Worm (Caenorhabditis elegans) whole organism, L1 larva: Measurements from ENCODE around the gene dpy-2.

ENCODE experiments used
- C04F5.9 ChIP-seq: sonication (generic microtip); optimal IDR thresholded peaks from 2 replicates; lab custom pipeline; 2016; ENCODE audit warnings: missing genetic modification characterization, missing compliant biosample characterization
- C16A3.4 ChIP-seq: fragments of 150-350 bp; optimal IDR thresholded peaks from 2 replicates; lab custom pipeline; 2014; ENCODE audit warnings: missing biosample characterization, missing genetic modification characterization
- F16B12.6 ChIP-seq: fragments of 150-350 bp; optimal IDR thresholded peaks from 2 replicates; lab custom pipeline; 2014; ENCODE audit warnings: missing biosample characterization, missing genetic modification characterization
- Y116A8C.19 ChIP-seq: sonication (generic microtip); optimal IDR thresholded peaks from 2 replicates; lab custom pipeline; 2016; ENCODE audit warnings: missing compliant biosample characterization, missing genetic modification characterization, borderline replicate concordance
- aly-2 ChIP-seq: fragments of 150-350 bp; optimal IDR thresholded peaks from 2 replicates; lab custom pipeline; 2014; ENCODE audit warnings: missing biosample characterization, missing genetic modification characterization
- ama-1 ChIP-seq: fragments of 150-350 bp; optimal IDR thresholded peaks from 2 replicates; lab custom pipeline; 2014
- ceh-88 ChIP-seq: fragments of 200-800 bp; sonication (Bioruptor generic); IDR thresholded peaks from 2 replicates; pipeline ENCODE4 v1.3.6; 2022; ENCODE audit warnings: missing genetic modification characterization, missing compliant biosample characterization
- efl-1 ChIP-seq, 4 experiments: fragments of 150-350 bp; optimal IDR thresholded peaks in 3 of 4; peaks in 1 of 4; 1 replicate in 1 of 4; 2 replicates in 3 of 4; lab custom pipeline; 2014; ENCODE audit warnings: missing biosample characterization in 2 of 4, missing genetic modification characterization in 2 of 4, missing genetic modification reagents in 2 of 4
- egl-27 ChIP-seq, 2 experiments: fragments of 150-350 bp in 1 of 2; sonication (generic microtip); optimal IDR thresholded peaks; 3 replicates each; lab custom pipeline; 2017 to 2018; ENCODE audit warnings: missing biosample characterization in 2 of 2, missing genetic modification characterization in 2 of 2, missing genetic modification reagents in 2 of 2
- ets-5 ChIP-seq: fragments of 200-800 bp; sonication (Bioruptor generic); IDR thresholded peaks from 2 replicates; pipeline ENCODE4 v1.3.6; 2022; ENCODE audit warnings: missing genetic modification characterization, missing compliant biosample characterization
- fkh-4 ChIP-seq: sonication (generic microtip); optimal IDR thresholded peaks from 2 replicates; lab custom pipeline; 2016; ENCODE audit warnings: missing compliant biosample characterization, missing genetic modification characterization, borderline replicate concordance
- fos-1 ChIP-seq: fragments of 150-350 bp; optimal IDR thresholded peaks from 2 replicates; lab custom pipeline; 2014; ENCODE audit warnings: missing biosample characterization, missing genetic modification characterization
- irx-1 ChIP-seq: sonication (generic microtip); optimal IDR thresholded peaks from 2 replicates; lab custom pipeline; 2016; ENCODE audit warnings: missing genetic modification characterization, missing compliant biosample characterization
- isw-1 ChIP-seq: fragments of 200-800 bp; sonication (Bioruptor generic); IDR thresholded peaks from 2 replicates; pipeline ENCODE4 v1.3.6; 2022; ENCODE audit warnings: missing genetic modification characterization, missing compliant biosample characterization
- lin-35 ChIP-seq, 2 experiments: fragments of 150-350 bp; optimal IDR thresholded peaks; 2 replicates each; lab custom pipeline; 2014; ENCODE audit warnings: missing biosample characterization in 2 of 2, missing genetic modification characterization in 2 of 2, missing genetic modification reagents in 2 of 2
- lir-3 ChIP-seq: sonication (generic microtip); optimal IDR thresholded peaks from 2 replicates; lab custom pipeline; 2016; ENCODE audit warnings: mild to moderate bottlenecking, missing genetic modification characterization, moderate library complexity, missing compliant biosample characterization; ENCODE audit not compliant: poor library complexity
- mep-1 ChIP-seq: fragments of 150-350 bp; optimal IDR thresholded peaks from 2 replicates; lab custom pipeline; 2014; ENCODE audit warnings: missing biosample characterization, missing genetic modification characterization
- nhr-11 ChIP-seq: fragments of 150-350 bp; optimal IDR thresholded peaks from 2 replicates; lab custom pipeline; 2014; ENCODE audit warnings: missing biosample characterization, missing genetic modification characterization
- nhr-12 ChIP-seq: sonication (generic microtip); optimal IDR thresholded peaks from 2 replicates; lab custom pipeline; 2017; ENCODE audit warnings: missing biosample characterization, missing genetic modification characterization
- nhr-19 ChIP-seq: fragments of 200-800 bp; sonication (Bioruptor generic); conservative IDR thresholded peaks from 2 replicates; pipeline ENCODE4 v1.3.6; 2022; ENCODE audit warnings: missing genetic modification characterization, missing compliant biosample characterization
- nhr-20 ChIP-seq: sonication (generic microtip); optimal IDR thresholded peaks from 2 replicates; lab custom pipeline; 2016; ENCODE audit warnings: mild to moderate bottlenecking, missing genetic modification characterization, missing compliant biosample characterization
- nhr-71 ChIP-seq: sonication (generic microtip); optimal IDR thresholded peaks from 2 replicates; lab custom pipeline; 2016; ENCODE audit warnings: mild to moderate bottlenecking, missing genetic modification characterization, moderate library complexity, missing compliant biosample characterization
- nhr-84 ChIP-seq: sonication (generic microtip); optimal IDR thresholded peaks from 2 replicates; lab custom pipeline; 2017; ENCODE audit warnings: missing biosample characterization, missing genetic modification characterization
- nhr-85 ChIP-seq: sonication (generic microtip); peaks from one replicate; lab custom pipeline; 2016; ENCODE audit warnings: missing genetic modification characterization, inconsistent platforms, missing compliant biosample characterization
- nhr-90 ChIP-seq: sonication (generic microtip); optimal IDR thresholded peaks from 2 replicates; lab custom pipeline; 2016; ENCODE audit warnings: mild to moderate bottlenecking, missing genetic modification characterization, missing compliant biosample characterization; ENCODE audit not compliant: poor library complexity
- pqm-1 ChIP-seq: sonication (generic microtip); optimal IDR thresholded peaks from 3 replicates; lab custom pipeline; 2017; ENCODE audit warnings: missing biosample characterization, missing genetic modification characterization
- rnt-1 ChIP-seq: sonication (generic microtip); optimal IDR thresholded peaks from 2 replicates; lab custom pipeline; 2016; ENCODE audit warnings: mild to moderate bottlenecking, missing genetic modification characterization, moderate library complexity, missing compliant biosample characterization
- snu-23 ChIP-seq: sonication (generic microtip); optimal IDR thresholded peaks from 2 replicates; lab custom pipeline; 2016; ENCODE audit warnings: missing genetic modification characterization, missing compliant biosample characterization
- sptf-1 ChIP-seq: fragments of 150-350 bp; optimal IDR thresholded peaks from 2 replicates; lab custom pipeline; 2014; ENCODE audit warnings: missing biosample characterization, missing genetic modification characterization
- swsn-7 ChIP-seq: sonication (generic microtip); optimal IDR thresholded peaks from 2 replicates; lab custom pipeline; 2016; ENCODE audit warnings: missing genetic modification characterization, missing compliant biosample characterization
- tbx-2 ChIP-seq: sonication (generic microtip); optimal IDR thresholded peaks from 2 replicates; lab custom pipeline; 2016; ENCODE audit warnings: missing genetic modification characterization, missing compliant biosample characterization
- unc-130 ChIP-seq: fragments of 150-350 bp; optimal IDR thresholded peaks from 2 replicates; lab custom pipeline; 2017; ENCODE audit warnings: missing biosample characterization, missing genetic modification characterization, inconsistent platforms
- unc-30 ChIP-seq: sonication (generic microtip); optimal IDR thresholded peaks from 2 replicates; lab custom pipeline; 2017; ENCODE audit warnings: missing biosample characterization, missing genetic modification characterization
- unc-62 ChIP-seq: fragments of 150-350 bp; optimal IDR thresholded peaks from 2 replicates; lab custom pipeline; 2014; ENCODE audit warnings: missing biosample characterization, missing genetic modification reagents, missing genetic modification characterization
- unc-98 ChIP-seq: fragments of 200-800 bp; sonication (Bioruptor generic); IDR thresholded peaks from 2 replicates; pipeline ENCODE4 v1.3.6; 2022; ENCODE audit warnings: missing genetic modification characterization, missing compliant biosample characterization
- vab-15 ChIP-seq: sonication (generic microtip); optimal IDR thresholded peaks from 2 replicates; lab custom pipeline; 2017; ENCODE audit warnings: missing genotype, mild to moderate bottlenecking, missing genetic modification characterization, missing compliant biosample characterization
- zag-1 ChIP-seq: fragments of 150-350 bp; optimal IDR thresholded peaks from 2 replicates; lab custom pipeline; 2014; ENCODE audit warnings: missing biosample characterization, missing genetic modification characterization
- ztf-11 ChIP-seq, 2 experiments: sonication (generic microtip); optimal IDR thresholded peaks; 2 replicates each; lab custom pipeline; 2016 to 2017; ENCODE audit warnings: missing genetic modification characterization in 2 of 2, missing biosample characterization in 1 of 2, missing compliant biosample characterization in 1 of 2
- ztf-4 ChIP-seq: fragments of 150-350 bp; optimal IDR thresholded peaks from 2 replicates; lab custom pipeline; 2014; ENCODE audit warnings: missing biosample characterization, missing genetic modification characterization

Gene dpy-2

DNA sequence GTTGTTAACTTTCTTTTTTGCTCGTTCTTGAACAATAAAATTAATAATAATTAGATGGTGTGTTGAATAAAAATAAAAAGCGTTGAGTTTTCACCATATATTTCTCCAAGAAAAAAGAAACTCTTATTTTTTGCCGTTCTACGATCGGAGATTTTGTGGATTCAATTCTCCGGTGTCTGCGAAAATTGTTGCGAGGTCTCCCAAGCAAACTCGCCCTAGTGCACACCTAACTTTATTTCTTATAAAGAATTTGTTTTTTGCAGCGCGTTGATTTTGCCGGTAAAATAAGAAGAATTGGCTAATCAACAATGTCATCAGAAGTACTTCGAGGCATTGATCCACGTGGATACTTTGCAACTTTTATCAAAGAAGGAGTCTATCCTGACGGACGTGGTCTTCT is 27.3 kb downstream of the dpy-2 start, which contains the start of gene exos-8 (continued):
- TF ChIP-seq unc-130 (tag; lab: Kevin White, UChicago) (peak; percentile 11), fkh-4 (no peak), lir-3 (peak; percentile 75), tbx-2 (tag; lab: Kevin White, UChicago) (peak; percentile 56), swsn-7 (tag; lab: Kevin White, UChicago) (peak; percentile 37), unc-98 (GFP tag; lab: Robert Waterston, UW) (no peak), nhr-90 (tag; lab: Kevin White, UChicago) (peak; percentile 13), nhr-11 (no peak), F16B12.6 (peak; percentile 24), ets-5 (GFP tag; lab: Robert Waterston, UW) (no peak), lin-35 (GFP tag; optimal IDR thresholded peaks at IDR 0.05; lab: Kevin White, UChicago) (peak; percentile 34 to 82), efl-1 (optimal IDR thresholded peaks at IDR 0.05; lab: Kevin White, UChicago) (peak; percentile 68 to 76), efl-1 (GFP tag; optimal IDR thresholded peaks at IDR 0.05 in 1 of 2; lab: Kevin White, UChicago) (peak; percentile 60 to 95), fos-1 (peak; percentile 22), zag-1 (no peak), ztf-4 (tag; lab: Kevin White, UChicago) (no peak), aly-2 (tag; lab: Kevin White, UChicago) (no peak), unc-62 (no peak), nhr-19 (GFP tag; lab: Robert Waterston, UW) (peak; percentile 45), irx-1 (tag; lab: Kevin White, UChicago) (no peak), Y116A8C.19 (tag; lab: Kevin White, UChicago) (no peak), ama-1 (lab: Kevin White, UChicago) (no peak), nhr-12 (tag; lab: Kevin White, UChicago) (no peak), nhr-20 (peak; percentile 65), ceh-88 (GFP tag; lab: Robert Waterston, UW) (no peak), egl-27 (tag; optimal IDR thresholded peaks at IDR 0.05; lab: Kevin White, UChicago) (no peak), rnt-1 (tag; lab: Kevin White, UChicago) (peak; percentile 89), nhr-84 (no peak), snu-23 (GFP tag; lab: Kevin White, UChicago) (peak; percentile 66), unc-30 (tag; lab: Kevin White, UChicago) (no peak), C04F5.9 (tag; lab: Kevin White, UChicago) (no peak), pqm-1 (tag; lab: Kevin White, UChicago) (no peak)
- TF ChIP-seq, all 84 proteins: peak for 36

DNA sequence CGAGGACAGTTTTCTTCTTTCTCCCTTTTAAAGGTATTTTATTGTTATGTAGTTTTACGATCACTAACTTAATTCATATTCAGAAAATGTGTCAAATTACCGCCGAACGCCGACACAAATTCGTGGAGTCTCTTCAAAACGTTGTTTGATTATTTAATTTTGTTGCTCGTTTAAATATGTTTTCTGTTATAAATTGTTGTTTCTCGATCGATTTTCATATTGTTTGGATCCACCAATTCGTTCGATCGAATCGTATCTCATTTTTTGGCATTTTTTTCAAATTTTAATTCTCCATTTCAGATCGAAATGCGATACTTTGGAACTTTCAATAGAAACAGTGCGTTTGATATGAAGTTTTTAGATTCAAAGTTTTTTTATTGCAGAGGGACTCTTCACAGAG is 28.5 kb downstream of the dpy-2 start, which contains the start of gene F41G3.6:
TSS of gene F41G3.6 (plus strand) at position 301 of the 400 bp plus-strand sequence.
- no peak for TF ChIP-seq nhr-85 (tag; lab: Kevin White, UChicago)
- TF ChIP-seq vab-15 (tag; lab: Kevin White, UChicago) = no peak
- TF ChIP-seq C16A3.4 = no peak
- TF ChIP-seq sptf-1 (tag; lab: Kevin White, UChicago) = no peak
- TF ChIP-seq zag-1 = no peak
- TF ChIP-seq isw-1 (GFP tag; lab: Robert Waterston, UW) = no peak
- no peak for TF ChIP-seq F16B12.6
- TF ChIP-seq mep-1 (tag; lab: Kevin White, UChicago) = no peak
- TF ChIP-seq lir-3 = no peak
- no peak for TF ChIP-seq pqm-1 (tag; lab: Kevin White, UChicago)
- TF ChIP-seq ztf-11 (tag; optimal IDR thresholded peaks at IDR 0.05; lab: Kevin White, UChicago) = no peak

DNA sequence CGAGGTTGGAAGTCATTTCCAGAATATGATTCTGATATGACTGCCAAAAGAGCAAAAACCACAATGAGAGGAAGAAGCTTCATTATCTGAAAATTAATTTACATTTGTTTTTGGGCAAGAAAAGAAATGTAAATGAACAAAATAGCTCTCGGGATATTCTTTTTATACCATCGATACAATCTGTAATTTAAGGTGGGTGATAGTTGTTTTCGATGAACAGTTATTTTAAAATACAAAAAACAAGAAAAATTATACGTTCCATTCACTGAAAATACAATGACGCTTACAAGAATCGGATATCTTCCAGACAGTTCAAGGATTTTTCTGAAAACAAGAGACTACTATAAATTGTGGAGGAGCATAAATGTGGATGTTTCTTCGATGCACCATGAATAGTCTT is 30.6 kb downstream of the dpy-2 start, which contains the start of gene ins-15:
TSS of gene ins-15 (minus strand) at position 101 of the 400 bp plus-strand sequence.
- TF ChIP-seq nhr-71 = no peak
- TF ChIP-seq swsn-7 (tag; lab: Kevin White, UChicago) = no peak
- TF ChIP-seq nhr-20 = no peak
- no peak for TF ChIP-seq efl-1 (optimal IDR thresholded peaks at IDR 0.05; lab: Kevin White, UChicago)
- peak in 1 of 2 experiments; percentile 12 for TF ChIP-seq efl-1 (GFP tag; optimal IDR thresholded peaks at IDR 0.05 in 1 of 2; lab: Kevin White, UChicago)
